Fruit fly (Drosophila melanogaster) whole organism, embryonic: ENCODE results near the gene CG6443.

Experiments
- Asciz ChIP-seq: fragments of 200-800 bp; sonication (Bioruptor generic); optimal IDR thresholded peaks from 2 replicates; lab custom pipeline; 2017; ENCODE audit warnings: missing biosample characterization, mild to moderate bottlenecking, missing genetic modification characterization, missing genetic modification reagents
- Bteb2 ChIP-seq: fragments of 200-800 bp; sonication (Bioruptor generic); optimal IDR thresholded peaks from 2 replicates; lab custom pipeline; 2016; ENCODE audit warnings: missing biosample characterization, missing genetic modification characterization
- CG10462 ChIP-seq: fragments of 200-800 bp; sonication (Bioruptor generic); optimal IDR thresholded peaks from 2 replicates; lab custom pipeline; 2016; ENCODE audit warnings: missing biosample characterization, missing genetic modification characterization
- CG10543 ChIP-seq: fragments of 200-800 bp; sonication (Bioruptor generic); optimal IDR thresholded peaks from 3 replicates; lab custom pipeline; 2017; ENCODE audit warnings: missing biosample characterization, mild to moderate bottlenecking, missing genetic modification characterization, moderate library complexity
- CG12769 ChIP-seq: fragments of 200-800 bp; sonication (Bioruptor generic); optimal IDR thresholded peaks from 2 replicates; lab custom pipeline; 2019; ENCODE audit warnings: missing biosample characterization, mild to moderate bottlenecking, missing genetic modification characterization, moderate library complexity
- CG13424 ChIP-seq: fragments of 200-800 bp; sonication (Bioruptor generic); optimal IDR thresholded peaks from 2 replicates; lab custom pipeline; 2019; ENCODE audit warnings: missing biosample characterization, mild to moderate bottlenecking, missing genetic modification characterization, moderate library complexity
- CG14441 ChIP-seq: fragments of 200-800 bp; sonication (Bioruptor generic); IDR thresholded peaks from 2 replicates; pipeline ENCODE4 v1.3.6; 2022; ENCODE audit warnings: missing biosample characterization, missing genetic modification characterization
- CG14860 ChIP-seq: fragments of 200-800 bp; sonication (Bioruptor generic); IDR thresholded peaks from 3 replicates; pipeline ENCODE4 v1.3.6; 2022; ENCODE audit warnings: missing biosample characterization, missing genetic modification characterization; ENCODE audit not compliant: partially characterized antibody
- CG15011 ChIP-seq: fragments of 200-800 bp; sonication (Bioruptor generic); optimal IDR thresholded peaks from 3 replicates; lab custom pipeline; 2018; ENCODE audit warnings: missing biosample characterization, mild to moderate bottlenecking, missing genetic modification characterization
- CG17359 ChIP-seq: fragments of 200-800 bp; sonication (Bioruptor generic); optimal IDR thresholded peaks from 3 replicates; lab custom pipeline; 2018; ENCODE audit warnings: missing biosample characterization, mild to moderate bottlenecking, missing genetic modification characterization, moderate library complexity
- CG17361 ChIP-seq: fragments of 200-800 bp; sonication (Bioruptor generic); IDR thresholded peaks from 3 replicates; pipeline ENCODE4 v1.3.6; 2022; ENCODE audit warnings: missing biosample characterization, missing genetic modification characterization
- CG17912 ChIP-seq: fragments of 200-800 bp; sonication (Bioruptor generic); optimal IDR thresholded peaks from 2 replicates; lab custom pipeline; 2018; ENCODE audit warnings: missing biosample characterization, mild to moderate bottlenecking, missing genetic modification characterization
- CG18599 ChIP-seq: fragments of 200-800 bp; sonication (Bioruptor generic); optimal IDR thresholded peaks from 3 replicates; lab custom pipeline; 2017; ENCODE audit warnings: missing biosample characterization, missing genetic modification characterization, mild to moderate bottlenecking, moderate library complexity, missing genetic modification reagents
- CG2202 ChIP-seq: fragments of 200-800 bp; sonication (Bioruptor generic); optimal IDR thresholded peaks from 2 replicates; lab custom pipeline; 2018; ENCODE audit warnings: missing biosample characterization, mild to moderate bottlenecking, missing genetic modification characterization
- CG30020 ChIP-seq: fragments of 200-800 bp; optimal IDR thresholded peaks from 2 replicates; lab custom pipeline; 2019; ENCODE audit warnings: missing biosample characterization, mild to moderate bottlenecking, missing genetic modification characterization, moderate library complexity
- CG31441 ChIP-seq: fragments of 200-800 bp; sonication (Bioruptor generic); IDR thresholded peaks from 2 replicates; pipeline ENCODE4 v1.3.6; 2022; ENCODE audit warnings: missing biosample characterization, missing genetic modification characterization
- CG3995 ChIP-seq: fragments of 200-800 bp; sonication (Bioruptor generic); optimal IDR thresholded peaks from 3 replicates; lab custom pipeline; 2016; ENCODE audit warnings: missing biosample characterization, missing genetic modification characterization
- CG4328 ChIP-seq: fragments of 200-800 bp; sonication (Bioruptor generic); optimal IDR thresholded peaks from 3 replicates; lab custom pipeline; 2017; ENCODE audit warnings: missing biosample characterization, missing genetic modification reagents, missing genetic modification characterization
- CG4820 ChIP-seq: fragments of 200-800 bp; sonication (Bioruptor generic); optimal IDR thresholded peaks from 3 replicates; lab custom pipeline; 2016; ENCODE audit warnings: missing biosample characterization, missing genetic modification characterization
- CG6765 ChIP-seq: fragments of 200-800 bp; sonication (Bioruptor generic); optimal IDR thresholded peaks from 3 replicates; lab custom pipeline; 2017; ENCODE audit warnings: missing biosample characterization, mild to moderate bottlenecking, missing genetic modification characterization
- CG9437 ChIP-seq: fragments of 200-800 bp; sonication (Bioruptor generic); optimal IDR thresholded peaks from 2 replicates; lab custom pipeline; 2018; ENCODE audit warnings: missing biosample characterization, mild to moderate bottlenecking, missing genetic modification characterization
- Dp ChIP-seq: fragments of 200-800 bp; sonication (Bioruptor generic); optimal IDR thresholded peaks from 2 replicates; lab custom pipeline; 2018; ENCODE audit warnings: missing biosample characterization, mild to moderate bottlenecking, missing genetic modification characterization, moderate library complexity
- Ets65A ChIP-seq: fragments of 200-800 bp; sonication (Bioruptor generic); peaks from one replicate; lab custom pipeline; 2016; ENCODE audit warnings: missing biosample characterization, missing genetic modification characterization
- Lhr ChIP-seq: fragments of 200-800 bp; sonication (Bioruptor generic); optimal IDR thresholded peaks from 3 replicates; lab custom pipeline; 2017; ENCODE audit warnings: mild to moderate bottlenecking, missing biosample characterization, missing genetic modification reagents, missing genetic modification characterization
- MESR4 ChIP-seq: fragments of 200-800 bp; sonication (Bioruptor generic); optimal IDR thresholded peaks from 2 replicates; lab custom pipeline; 2018; ENCODE audit warnings: missing biosample characterization, mild to moderate bottlenecking, missing genetic modification characterization, moderate library complexity
- Opbp ChIP-seq: fragments of 200-800 bp; sonication (Bioruptor generic); IDR thresholded peaks from 3 replicates; pipeline ENCODE4 v1.3.6; 2022; ENCODE audit warnings: missing biosample characterization, missing genetic modification characterization; ENCODE audit not compliant: partially characterized antibody
- Stat92E ChIP-seq, 3 experiments: fragments of >200 bp in 2 of 3; fragments of 200-800 bp in 1 of 3; sonication (Bioruptor generic) in 1 of 3; optimal IDR thresholded peaks; 2 replicates each; lab custom pipeline; 2017 to 2019; ENCODE audit warnings: missing biosample characterization in 3 of 3, missing genetic modification characterization in 3 of 3, mild to moderate bottlenecking in 1 of 3, moderate library complexity in 1 of 3
- Taf1 ChIP-seq: fragments of 200-800 bp; sonication (Bioruptor generic); IDR thresholded peaks from 2 replicates; pipeline ENCODE4 v1.3.6; 2022; ENCODE audit warnings: missing biosample characterization, missing genetic modification characterization
- amos ChIP-seq: fragments of 200-800 bp; sonication (Bioruptor generic); IDR thresholded peaks from 2 replicates; pipeline ENCODE4 v1.3.6; 2022; ENCODE audit warnings: missing biosample characterization, missing genetic modification characterization; ENCODE audit not compliant: partially characterized antibody
- bab2 ChIP-seq: fragments of 200-800 bp; sonication (Bioruptor generic); optimal IDR thresholded peaks from 2 replicates; lab custom pipeline; 2016; ENCODE audit warnings: missing biosample characterization, missing genetic modification characterization
- bsh ChIP-seq, 2 experiments: fragments of 200-800 bp; sonication (Bioruptor generic); optimal IDR thresholded peaks; 2 replicates each; lab custom pipeline; 2017 to 2018; ENCODE audit warnings: mild to moderate bottlenecking in 2 of 2, missing biosample characterization in 2 of 2, missing genetic modification characterization in 2 of 2, moderate library complexity in 1 of 2
- cas ChIP-seq: fragments of 200-800 bp; sonication (Bioruptor generic); IDR thresholded peaks from 2 replicates; pipeline ENCODE4 v1.3.6; 2022; ENCODE audit warnings: missing biosample characterization, missing genetic modification characterization
- croc ChIP-seq: fragments of 200-800 bp; sonication (Bioruptor generic); conservative IDR thresholded peaks from 3 replicates; pipeline ENCODE4 v1.3.6; 2022; ENCODE audit warnings: missing biosample characterization, missing genetic modification characterization
- en ChIP-seq: fragments of 200-800 bp; sonication (Bioruptor generic); optimal IDR thresholded peaks from 2 replicates; lab custom pipeline; 2016; ENCODE audit warnings: missing biosample characterization, missing genetic modification characterization
- fd64A ChIP-seq: fragments of 200-800 bp; sonication (Bioruptor generic); optimal IDR thresholded peaks from 3 replicates; lab custom pipeline; 2018; ENCODE audit warnings: missing biosample characterization, mild to moderate bottlenecking, missing genetic modification characterization
- gsb ChIP-seq: fragments of 200-800 bp; sonication (Bioruptor generic); IDR thresholded peaks from 2 replicates; pipeline ENCODE4 v1.3.6; 2022; ENCODE audit warnings: missing biosample characterization, missing genetic modification characterization
- gsb-n ChIP-seq: fragments of 200-800 bp; sonication (Bioruptor generic); optimal IDR thresholded peaks from 3 replicates; lab custom pipeline; 2018; ENCODE audit warnings: missing biosample characterization, mild to moderate bottlenecking, missing genetic modification characterization
- insv ChIP-seq, 2 experiments: fragments of 200-800 bp; sonication (Bioruptor generic); optimal IDR thresholded peaks; 3 replicates each; lab custom pipeline; 2016 to 2018; ENCODE audit warnings: missing biosample characterization in 2 of 2, missing genetic modification characterization in 2 of 2
- mam ChIP-seq: fragments of 200-800 bp; sonication (Bioruptor generic); optimal IDR thresholded peaks from 3 replicates; lab custom pipeline; 2016; ENCODE audit warnings: missing biosample characterization, missing genetic modification characterization
- mirr ChIP-seq: fragments of 200-800 bp; sonication (Bioruptor generic); optimal IDR thresholded peaks from 3 replicates; lab custom pipeline; 2018; ENCODE audit warnings: missing biosample characterization, mild to moderate bottlenecking, missing genetic modification characterization
- pan ChIP-seq, 4 experiments: fragments of >200 bp in 3 of 4; fragments of 200-800 bp in 1 of 4; sonication (Bioruptor generic) in 1 of 4; optimal IDR thresholded peaks in 3 of 4; IDR thresholded peaks in 1 of 4; 2 replicates each; pipeline versions ENCODE4 v1.3.6 to Lab custom; 2017 to 2022; ENCODE audit warnings: missing biosample characterization in 2 of 4, missing genetic modification characterization in 2 of 4, mixed read lengths in 1 of 4
- sisA ChIP-seq: fragments of 200-800 bp; sonication (Bioruptor generic); IDR thresholded peaks from 2 replicates; pipeline ENCODE4 v1.3.6; 2022; ENCODE audit warnings: missing biosample characterization, missing genetic modification characterization
- sqz ChIP-seq: fragments of 200-800 bp; sonication (Bioruptor generic); optimal IDR thresholded peaks from 3 replicates; lab custom pipeline; 2018; ENCODE audit warnings: missing biosample characterization, mild to moderate bottlenecking, missing genetic modification characterization
- ssp ChIP-seq: fragments of 200-800 bp; sonication (Bioruptor generic); IDR thresholded peaks from 2 replicates; pipeline ENCODE4 v1.3.6; 2022; ENCODE audit warnings: missing biosample characterization, missing genetic modification characterization
- stc ChIP-seq: fragments of 200-800 bp; sonication (Bioruptor generic); IDR thresholded peaks from 2 replicates; pipeline ENCODE4 v1.3.6; 2022; ENCODE audit warnings: missing biosample characterization, missing genetic modification characterization
- tin ChIP-seq: fragments of 200-800 bp; sonication (Bioruptor generic); optimal IDR thresholded peaks from 3 replicates; lab custom pipeline; 2016; ENCODE audit warnings: missing biosample characterization, missing genetic modification characterization
- trem ChIP-seq: fragments of 200-800 bp; optimal IDR thresholded peaks from 3 replicates; lab custom pipeline; 2019; ENCODE audit warnings: missing biosample characterization, mild to moderate bottlenecking, missing genetic modification characterization, moderate library complexity
- unc-4 ChIP-seq: fragments of 200-800 bp; sonication (Bioruptor generic); IDR thresholded peaks from 2 replicates; pipeline ENCODE4 v1.3.6; 2022; ENCODE audit warnings: missing biosample characterization, missing genetic modification characterization; ENCODE audit not compliant: partially characterized antibody
- usp ChIP-seq: fragments of >200 bp; optimal IDR thresholded peaks from 2 replicates; lab custom pipeline; 2017; ENCODE audit warnings: missing biosample characterization, missing genetic modification characterization
- vvl ChIP-seq: fragments of 200-800 bp; sonication (Bioruptor generic); IDR thresholded peaks from 2 replicates; pipeline ENCODE4 v1.3.6; 2022; ENCODE audit warnings: missing biosample characterization, missing genetic modification characterization

CG6443 gene

DNA sequence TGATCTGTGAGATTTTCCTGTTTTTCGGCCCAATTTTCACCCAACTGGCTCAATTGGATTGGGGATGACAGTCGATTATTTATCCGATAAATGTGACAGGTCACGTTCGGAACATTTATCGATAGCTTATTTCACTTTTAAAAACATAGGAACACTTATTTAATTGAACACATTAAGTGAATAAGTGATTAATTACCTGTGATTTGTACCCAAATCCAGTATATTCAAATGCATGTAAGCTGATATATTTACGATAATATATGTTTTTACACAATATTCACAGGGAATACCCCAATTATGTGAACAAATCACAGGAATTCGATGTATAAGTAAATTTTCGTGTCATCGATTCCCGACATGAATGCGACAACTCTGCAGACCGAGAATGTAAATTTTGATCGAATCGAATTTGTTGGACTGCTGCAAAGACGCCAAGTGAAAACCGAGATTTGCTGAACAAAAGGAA is 3.6 kb downstream of the CG6443 start, which contains the start of the genes EMC3 and Dpy-30L1 (continued):
- TF ChIP-seq unc-4 (GFP tag; lab: Robert Waterston, UW) = peak; percentile 92
- TF ChIP-seq mirr = no peak
- no peak for TF ChIP-seq croc (GFP tag; lab: Robert Waterston, UW)
- peak; percentile 99 for TF ChIP-seq CG3995 (GFP tag; lab: Kevin White, UChicago)
- no peak for TF ChIP-seq Asciz
- peak; percentile 86 for TF ChIP-seq CG14860 (GFP tag; lab: Robert Waterston, UW)
- no peak for TF ChIP-seq CG10462 (GFP tag; lab: Kevin White, UChicago)
- TF ChIP-seq vvl = peak; percentile 58; the same call in 1 of the 2 replicates
- TF ChIP-seq stc (GFP tag; lab: Robert Waterston, UW) = no peak
- no peak for TF ChIP-seq Taf1 (GFP tag; lab: Robert Waterston, UW)
- TF ChIP-seq Dp (GFP tag; lab: Kevin White, UChicago) = peak; percentile 46
- peak; percentile 74 for TF ChIP-seq amos (GFP tag; lab: Robert Waterston, UW)
- peak in 1 of 2 experiments; percentile 86 for TF ChIP-seq insv (GFP tag; optimal IDR thresholded peaks at IDR 0.05; lab: Kevin White, UChicago)
- no peak for TF ChIP-seq CG9437 (GFP tag; lab: Kevin White, UChicago)
- no peak for TF ChIP-seq en
- TF ChIP-seq sisA (GFP tag; lab: Robert Waterston, UW) = peak; percentile 34
- TF ChIP-seq CG10543 = no peak
- peak; percentile 72 for TF ChIP-seq trem (tag; lab: Kevin White, UChicago)
- TF ChIP-seq CG4328 = peak; percentile 1
- no peak for TF ChIP-seq sqz (GFP tag; lab: Kevin White, UChicago)
- peak; percentile 39 for TF ChIP-seq Bteb2 (GFP tag; lab: Kevin White, UChicago)
- TF ChIP-seq gsb (GFP tag; lab: Robert Waterston, UW) = no peak
- TF ChIP-seq bsh (GFP tag; optimal IDR thresholded peaks at IDR 0.05; lab: Kevin White, UChicago) = peak in 1 of 2 experiments; percentile 53
- TF ChIP-seq CG15011 (GFP tag; lab: Kevin White, UChicago) = no peak
- TF ChIP-seq CG2202 (tag; lab: Kevin White, UChicago) = peak; percentile 24
- TF ChIP-seq gsb-n (tag; lab: Kevin White, UChicago) = no peak
- no peak for TF ChIP-seq fd64A (GFP tag; lab: Kevin White, UChicago)
- TF ChIP-seq, all 482 proteins: peak for 219

DNA sequence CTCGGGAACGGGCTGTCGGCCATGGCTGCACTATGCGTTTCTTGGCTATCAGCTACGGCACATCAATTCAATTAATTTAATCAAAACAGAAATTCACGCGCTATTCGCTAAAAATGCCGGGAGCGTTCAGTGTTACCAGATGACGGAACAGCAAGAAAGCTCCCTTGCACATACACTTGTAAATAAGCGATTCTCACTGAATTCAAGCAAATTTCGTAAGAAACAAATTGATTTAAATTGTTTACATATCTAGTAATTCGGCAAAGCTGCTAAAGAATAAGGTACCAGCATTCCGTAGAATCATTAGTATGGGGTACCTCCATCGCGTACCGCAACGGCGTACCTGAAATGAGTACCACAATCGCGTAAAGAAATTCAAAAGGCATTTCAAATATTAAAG is 7.1 kb downstream of the CG6443 start, which contains the start of gene Nup107:
TSS of gene Nup107 (minus strand) at position 149 of the 400 bp plus-strand sequence.
- TF ChIP-seq CG17912 (GFP tag; lab: Kevin White, UChicago) (no peak), bab2 (GFP tag; lab: Kevin White, UChicago) (peak; percentile 18), Opbp (0 out of 3 replicates have a peak, but pooled peaks have one; percentile 39), Ets65A (GFP tag; lab: Kevin White, UChicago) (peak; percentile 92), CG4820 (GFP tag; lab: Kevin White, UChicago) (peak; percentile 9), CG12769 (tag; lab: Kevin White, UChicago) (no peak), Stat92E (GFP tag; optimal IDR thresholded peaks at IDR 0.05; lab: Kevin White, UChicago) (no peak), CG17359 (no peak), Lhr (no peak), mam (GFP tag; lab: Kevin White, UChicago) (peak; percentile 45), pan (optimal IDR thresholded peaks at IDR 0.05; lab: Kevin White, UChicago) (no peak), pan (GFP tag; optimal IDR thresholded peaks at IDR 0.05 in 1 of 2, IDR thresholded peaks at IDR 0.05 in 1 of 2) (peak in 1 of 2 experiments; percentile 9), CG14441 (GFP tag; lab: Robert Waterston, UW) (0 out of 2 replicates have a peak, but pooled peaks have one; percentile 15), CG18599 (GFP tag; lab: Kevin White, UChicago) (no peak), usp (GFP tag; lab: Kevin White, UChicago) (no peak), MESR4 (GFP tag; lab: Kevin White, UChicago) (peak; percentile 43), CG30020 (tag; lab: Kevin White, UChicago) (peak; percentile 88), tin (GFP tag; lab: Kevin White, UChicago) (no peak), CG31441 (GFP tag; lab: Robert Waterston, UW) (no peak), CG17361 (GFP tag; lab: Robert Waterston, UW) (peak; percentile 32; the same call in 1 of the 3 replicates), ssp (GFP tag; lab: Robert Waterston, UW) (peak; percentile 96), CG13424 (peak; percentile 42), cas (GFP tag; lab: Robert Waterston, UW) (no peak), CG6765 (GFP tag; lab: Kevin White, UChicago) (no peak)
